Worm (Caenorhabditis elegans) whole organism, L4/young adult: ENCODE results near the gene dhrs-4.

Experiments
- W03F9.2 ChIP-seq: fragments of 150-350 bp; optimal IDR thresholded peaks from 2 replicates; lab custom pipeline; 2014; ENCODE audit warnings: missing biosample characterization, missing genetic modification characterization
- dao-5 ChIP-seq: sonication (generic microtip); optimal IDR thresholded peaks from 2 replicates; lab custom pipeline; 2016; ENCODE audit warnings: missing genotype, missing genetic modification characterization, moderate library complexity, missing compliant biosample characterization
- him-1 ChIP-seq: sonication (generic microtip); optimal IDR thresholded peaks from 2 replicates; lab custom pipeline; 2016; ENCODE audit warnings: missing genotype, missing genetic modification reagents, missing genetic modification characterization, missing compliant biosample characterization

DNA sequence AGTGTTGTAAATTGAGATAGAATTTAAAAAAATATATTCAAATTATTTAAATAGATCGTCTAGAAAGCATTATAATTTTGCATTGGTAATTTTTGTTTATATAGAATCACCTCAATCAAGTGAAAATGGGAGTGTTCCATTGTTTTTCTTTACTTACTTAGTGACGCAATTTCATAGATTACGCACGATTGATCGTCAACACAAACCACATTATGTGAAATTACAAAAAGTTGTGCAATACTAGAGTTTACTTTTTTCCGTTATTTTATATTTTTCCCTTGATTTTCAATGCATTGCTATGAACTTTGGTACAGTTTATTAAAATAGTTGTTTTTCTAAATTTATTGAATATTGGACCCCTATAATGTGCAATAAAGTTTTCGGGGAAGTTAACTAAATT, 17.0 kb downstream of the dhrs-4 start, which contains the start of gene T16G1.5:
- no peak for TF ChIP-seq him-1 (tag; lab: Kevin White, UChicago)
- no peak for TF ChIP-seq dao-5
- TF ChIP-seq W03F9.2, result no peak
